Fruit fly (Drosophila melanogaster) whole organism, pupa: Measurements from ENCODE around the gene Fam92.
A peak's percentile ranks its signal among the peaks of the same experiment; 100 is the strongest.

Source experiments
- CG10348 ChIP-seq: fragments of 200-800 bp; sonication (Bioruptor generic); IDR thresholded peaks from 2 replicates; pipeline ENCODE4 v1.3.6; 2022; ENCODE audit warnings: missing biosample characterization, missing genetic modification characterization
- CG12605 ChIP-seq: fragments of 200-800 bp; sonication (Bioruptor generic); IDR thresholded peaks from 2 replicates; pipeline ENCODE4 v1.3.6; 2022; ENCODE audit warnings: missing biosample characterization, missing genetic modification characterization
- CG13204 ChIP-seq: fragments of 200-800 bp; sonication (Bioruptor generic); optimal IDR thresholded peaks from 2 replicates; lab custom pipeline; 2018; ENCODE audit warnings: missing biosample characterization, mild to moderate bottlenecking, missing genetic modification characterization, moderate library complexity
- CG14655 ChIP-seq: fragments of 200-800 bp; sonication (Bioruptor generic); optimal IDR thresholded peaks from 3 replicates; lab custom pipeline; 2017; ENCODE audit warnings: mild to moderate bottlenecking, missing biosample characterization, missing genetic modification reagents, missing genetic modification characterization
- CG15710 ChIP-seq: fragments of 200-800 bp; sonication (Bioruptor generic); optimal IDR thresholded peaks from 2 replicates; lab custom pipeline; 2018; ENCODE audit warnings: missing biosample characterization, mild to moderate bottlenecking, missing genetic modification characterization, moderate library complexity
- CG17806 ChIP-seq: fragments of 200-800 bp; sonication (Bioruptor generic); optimal IDR thresholded peaks from 2 replicates; lab custom pipeline; 2018; ENCODE audit warnings: missing biosample characterization, mild to moderate bottlenecking, missing genetic modification characterization, moderate library complexity
- CG32121 ChIP-seq: fragments of 200-800 bp; sonication (Bioruptor generic); IDR thresholded peaks from 2 replicates; pipeline ENCODE4 v1.3.6; 2022; ENCODE audit warnings: missing biosample characterization, missing genetic modification characterization
- CG34367 ChIP-seq: fragments of 200-800 bp; sonication (Bioruptor generic); optimal IDR thresholded peaks from 2 replicates; lab custom pipeline; 2018; ENCODE audit warnings: missing biosample characterization, mild to moderate bottlenecking, missing genetic modification characterization
- CG4496 ChIP-seq: fragments of 200-800 bp; sonication (Bioruptor generic); IDR thresholded peaks from 3 replicates; pipeline ENCODE4 v1.3.6; 2022; ENCODE audit warnings: missing biosample characterization, missing genetic modification characterization
- CG8159 ChIP-seq: fragments of 200-800 bp; sonication (Bioruptor generic); optimal IDR thresholded peaks from 3 replicates; lab custom pipeline; 2018; ENCODE audit warnings: missing biosample characterization, mild to moderate bottlenecking, missing genetic modification characterization, moderate library complexity
- CG8301 ChIP-seq: fragments of 200-800 bp; sonication (Bioruptor generic); optimal IDR thresholded peaks from 2 replicates; lab custom pipeline; 2018; ENCODE audit warnings: missing biosample characterization, mild to moderate bottlenecking, missing genetic modification characterization
- CG9948 ChIP-seq: fragments of 200-800 bp; sonication (Bioruptor generic); optimal IDR thresholded peaks from 2 replicates; lab custom pipeline; 2018; ENCODE audit warnings: missing biosample characterization, mild to moderate bottlenecking, missing genetic modification characterization, moderate library complexity
- D1 ChIP-seq: fragments of 200-800 bp; sonication (Bioruptor generic); optimal IDR thresholded peaks from 2 replicates; lab custom pipeline; 2018; ENCODE audit warnings: missing biosample characterization, mild to moderate bottlenecking, missing genetic modification characterization, moderate library complexity
- EcR ChIP-seq: fragments of 200-800 bp; sonication (Bioruptor generic); optimal IDR thresholded peaks from 3 replicates; lab custom pipeline; 2019; ENCODE audit warnings: missing biosample characterization, missing genetic modification characterization, mild to moderate bottlenecking, moderate library complexity, missing genetic modification reagents
- Pif1A ChIP-seq: fragments of 200-800 bp; sonication (Bioruptor generic); optimal IDR thresholded peaks from 3 replicates; lab custom pipeline; 2016; ENCODE audit warnings: missing biosample characterization, missing genetic modification characterization
- Pif1B ChIP-seq: fragments of 200-800 bp; sonication (Bioruptor generic); optimal IDR thresholded peaks from 3 replicates; lab custom pipeline; 2016; ENCODE audit warnings: missing biosample characterization, missing genetic modification characterization
- Snoo ChIP-seq: fragments of 200-800 bp; sonication (Bioruptor generic); optimal IDR thresholded peaks from 3 replicates; lab custom pipeline; 2017; ENCODE audit warnings: missing biosample characterization, mild to moderate bottlenecking, missing genetic modification characterization, inconsistent platforms
- fd96Ca ChIP-seq: fragments of 200-800 bp; sonication (Bioruptor generic); IDR thresholded peaks from 3 replicates; pipeline ENCODE4 v1.3.6; 2022; ENCODE audit warnings: missing biosample characterization, missing genetic modification characterization
- gl ChIP-seq: fragments of 200-800 bp; sonication (Bioruptor generic); optimal IDR thresholded peaks from 2 replicates; lab custom pipeline; 2018; ENCODE audit warnings: missing biosample characterization, mild to moderate bottlenecking, missing genetic modification characterization
- rn ChIP-seq: fragments of 200-800 bp; sonication (Bioruptor generic); IDR thresholded peaks from 2 replicates; pipeline ENCODE4 v1.3.6; 2022; ENCODE audit warnings: missing biosample characterization, missing genetic modification characterization

Gene Fam92

dm6 chr2L:12424555-12424954 lies at the start of gene Fam92:
Fam92 (plus strand) TSS chr2L:12424904.
- TF ChIP-seq D1 (tag; lab: Kevin White, UChicago) (no peak), Snoo (tag; lab: Kevin White, UChicago) (peak; percentile 42), CG15710 (peak; percentile 9)

dm6 chr2L:12392406-12392805 lies 32.3 kb upstream of the Fam92 start:
- TF ChIP-seq CG13204 (no peak), CG12605 (GFP tag; lab: Robert Waterston, UW) (no peak), D1 (tag; lab: Kevin White, UChicago) (no peak), CG34367 (no peak), CG32121 (no peak), CG8159 (no peak), CG15710 (no peak), CG4496 (GFP tag; lab: Robert Waterston, UW) (no peak), fd96Ca (GFP tag; lab: Robert Waterston, UW) (no peak), CG10348 (no peak), rn (GFP tag; lab: Robert Waterston, UW) (no peak), Pif1B (GFP tag; lab: Kevin White, UChicago) (no peak)

- TF ChIP-seq gl (tag; lab: Kevin White, UChicago) (no peak), CG32121 (no peak), CG8159 (no peak), rn (GFP tag; lab: Robert Waterston, UW) (no peak), CG13204 (no peak), D1 (tag; lab: Kevin White, UChicago) (no peak), CG17806 (tag; lab: Kevin White, UChicago) (no peak), fd96Ca (GFP tag; lab: Robert Waterston, UW) (no peak), Pif1A (GFP tag; lab: Kevin White, UChicago) (no peak), CG15710 (no peak)
Observed at dm6 chr2L:12397974-12398373, 26.7 kb upstream of the Fam92 start, which contains the start of gene Pkd2. Pkd2 (plus strand) TSS chr2L:12398274.

dm6 chr2L:12404555-12405077 lies 20.1 kb upstream of the Fam92 start:
- TF ChIP-seq rn (GFP tag; lab: Robert Waterston, UW) (no peak), Snoo (tag; lab: Kevin White, UChicago) (no peak), CG4496 (GFP tag; lab: Robert Waterston, UW) (no peak)

- TF ChIP-seq CG8159 (no peak), CG4496 (GFP tag; lab: Robert Waterston, UW) (0 out of 3 replicates have a peak, but pooled peaks have one; percentile 8)
Observed at dm6 chr2L:12410679-12411078, 14.0 kb upstream of the Fam92 start.

- TF ChIP-seq rn (GFP tag; lab: Robert Waterston, UW) (no peak), CG8301 (peak; percentile 18), gl (tag; lab: Kevin White, UChicago) (no peak), CG13204 (no peak), D1 (tag; lab: Kevin White, UChicago) (no peak), CG14655 (GFP tag; lab: Kevin White, UChicago) (peak; percentile 17), CG12605 (GFP tag; lab: Robert Waterston, UW) (no peak), CG17806 (tag; lab: Kevin White, UChicago) (no peak), CG8159 (peak; percentile 16), CG15710 (peak; percentile 1), CG34367 (no peak), Pif1A (GFP tag; lab: Kevin White, UChicago) (no peak), Pif1B (GFP tag; lab: Kevin White, UChicago) (no peak), CG4496 (GFP tag; lab: Robert Waterston, UW) (no peak)
Observed at dm6 chr2L:12413899-12414298, 10.8 kb upstream of the Fam92 start.

dm6 chr2L:12415485-12416137 lies 9.1 kb upstream of the Fam92 start:
- peak; percentile 15 for TF ChIP-seq Snoo (tag; lab: Kevin White, UChicago)
- TF ChIP-seq rn (GFP tag; lab: Robert Waterston, UW): no peak
- no peak for TF ChIP-seq CG32121
- TF ChIP-seq CG8159: peak; percentile 19
- TF ChIP-seq CG13204: no peak
- TF ChIP-seq CG8301: no peak

- no peak for TF ChIP-seq EcR (GFP tag; lab: Kevin White, UChicago)
- no peak for TF ChIP-seq Pif1A (GFP tag; lab: Kevin White, UChicago)
- no peak for TF ChIP-seq Snoo (tag; lab: Kevin White, UChicago)
- TF ChIP-seq CG10348: no peak
- no peak for TF ChIP-seq CG17806 (tag; lab: Kevin White, UChicago)
- no peak for TF ChIP-seq CG32121
- TF ChIP-seq CG12605 (GFP tag; lab: Robert Waterston, UW): no peak
- TF ChIP-seq CG9948 (tag; lab: Kevin White, UChicago): no peak
- no peak for TF ChIP-seq CG13204
- TF ChIP-seq CG4496 (GFP tag; lab: Robert Waterston, UW): no peak
- TF ChIP-seq rn (GFP tag; lab: Robert Waterston, UW): no peak
- no peak for TF ChIP-seq CG34367
- TF ChIP-seq CG15710: no peak
- no peak for TF ChIP-seq CG8301
Observed at dm6 chr2L:12421188-12421587, 3.5 kb upstream of the Fam92 start.
